Worm (Caenorhabditis elegans): Measurements from ENCODE around the gene ani-1.
A peak's percentile ranks its signal among the peaks of the same experiment; 100 is the strongest.

The ani-1 gene

ce11 chrIII:12499245-12499644 lies 46.1 kb upstream of the ani-1 start, which contains the start of gene sql-1 (continued):
- TF ChIP-seq bed-2 (GFP tag; IDR thresholded peaks at IDR 0.05) (no peak), ceh-58 (GFP tag; IDR thresholded peaks at IDR 0.05) (no peak), repo-1 (tag; optimal IDR thresholded peaks at IDR 0.05) (peak; percentile 30), dpl-1 (GFP tag; optimal IDR thresholded peaks at IDR 0.05) (no peak), ceh-40 (GFP tag; IDR thresholded peaks at IDR 0.05) (no peak), hmg-1.2 (GFP tag; IDR thresholded peaks at IDR 0.05) (peak; percentile 32; the same call in 1 of the 2 replicates), cebp-1 (GFP tag; IDR thresholded peaks at IDR 0.05) (no peak), cebp-1 (tag; optimal IDR thresholded peaks at IDR 0.05) (peak; percentile 66)

- no peak for TF ChIP-seq bed-2 (GFP tag; IDR thresholded peaks at IDR 0.05)
- peak; percentile 1 for TF ChIP-seq snpc-1.3 (tag; optimal IDR thresholded peaks at IDR 0.05; ENCODE audit: insufficient read depth)
- TF ChIP-seq egrh-3 (GFP tag; IDR thresholded peaks at IDR 0.05), result peak; percentile 30; the same call in 1 of the 2 replicates
- TF ChIP-seq K12H6.12 (tag; optimal IDR thresholded peaks at IDR 0.05), result no peak
- TF ChIP-seq egl-18 (GFP tag; IDR thresholded peaks at IDR 0.05), result no peak
- TF ChIP-seq ets-4 (GFP tag; optimal IDR thresholded peaks at IDR 0.05), result no peak
- no peak for TF ChIP-seq dpl-1 (GFP tag; optimal IDR thresholded peaks at IDR 0.05)
- TF ChIP-seq ekl-4 (GFP tag; IDR thresholded peaks at IDR 0.05), result peak; percentile 65; the same call in 1 of the 2 replicates
- peak; percentile 65 for TF ChIP-seq mxl-1 (tag; optimal IDR thresholded peaks at IDR 0.05)
- TF ChIP-seq egl-44 (GFP tag; IDR thresholded peaks at IDR 0.05), result 0 out of 2 replicates have a peak, but pooled peaks have one; percentile 48
- TF ChIP-seq tbp1 (GFP tag; optimal IDR thresholded peaks at IDR 0.05), result peak; percentile 34
- no peak for TF ChIP-seq madf-10 (tag; optimal IDR thresholded peaks at IDR 0.05)
- TF ChIP-seq bed-1 (GFP tag; IDR thresholded peaks at IDR 0.05), result no peak
- no peak for TF ChIP-seq K11D2.4 (GFP tag; IDR thresholded peaks at IDR 0.05)
- TF ChIP-seq mcd-1 (GFP tag; IDR thresholded peaks at IDR 0.05), result peak; percentile 42; the same call in 1 of the 2 replicates
- no peak for TF ChIP-seq zfh-2 (GFP tag; conservative IDR thresholded peaks at IDR 0.05)
- no peak for TF ChIP-seq ceh-79 (tag; optimal IDR thresholded peaks at IDR 0.05)
- no peak for TF ChIP-seq mes-4 (tag; optimal IDR thresholded peaks at IDR 0.05)
- no peak for TF ChIP-seq T07F8.4 (tag; optimal IDR thresholded peaks at IDR 0.05)
- TF ChIP-seq ceh-27 (GFP tag; optimal IDR thresholded peaks at IDR 0.05), result peak; percentile 7
- TF ChIP-seq cebp-1 (GFP tag; IDR thresholded peaks at IDR 0.05), result no peak
- TF ChIP-seq cebp-1 (tag; optimal IDR thresholded peaks at IDR 0.05), result peak; percentile 56
- TF ChIP-seq B0019.2 (GFP tag; conservative IDR thresholded peaks at IDR 0.05), result no peak
- TF ChIP-seq ztf-18 (tag; optimal IDR thresholded peaks at IDR 0.05), result peak; percentile 20
- TF ChIP-seq B0035.1 (tag; optimal IDR thresholded peaks at IDR 0.05), result no peak
- no peak for TF ChIP-seq nhr-80 (tag; optimal IDR thresholded peaks at IDR 0.05)
- TF ChIP-seq efl-1 (GFP tag; optimal IDR thresholded peaks at IDR 0.05), result no peak
- no peak for TF ChIP-seq sptf-2 (GFP tag; optimal IDR thresholded peaks at IDR 0.05)
- no peak for TF ChIP-seq sea-2 (GFP tag; IDR thresholded peaks at IDR 0.05)
- TF ChIP-seq him-1 (tag; optimal IDR thresholded peaks at IDR 0.05), result no peak
- peak in 1 of 2 experiments; percentile 8 for TF ChIP-seq rec-8 (tag; optimal IDR thresholded peaks at IDR 0.05)
- TF ChIP-seq Y95B8A.8 (GFP tag; IDR thresholded peaks at IDR 0.05), result peak; percentile 76; the same call in 1 of the 2 replicates
- no peak for TF ChIP-seq let-607 (tag; optimal IDR thresholded peaks at IDR 0.05)
- no peak for TF ChIP-seq pha-4 (tag; optimal IDR thresholded peaks at IDR 0.05)
- TF ChIP-seq lsy-27 (tag; optimal IDR thresholded peaks at IDR 0.05; ENCODE audit: borderline replicate concordance, insufficient read depth), result no peak
- peak; percentile 44 for TF ChIP-seq lsl-1 (GFP tag; optimal IDR thresholded peaks at IDR 0.05)
- TF ChIP-seq ama-1 (optimal IDR thresholded peaks at IDR 0.05), result no peak
- TF ChIP-seq ama-1 (GFP tag; optimal IDR thresholded peaks at IDR 0.05), result peak; percentile 28 to 45
- peak; percentile 49; the same call in 1 of the 2 replicates for TF ChIP-seq C17E4.6 (GFP tag; IDR thresholded peaks at IDR 0.05)
- TF ChIP-seq athp-1 (tag; optimal IDR thresholded peaks at IDR 0.05), result peak; percentile 73
- no peak for TF ChIP-seq T26A5.8 (tag; optimal IDR thresholded peaks at IDR 0.05)
- no peak for TF ChIP-seq Y67H2A.10 (GFP tag; conservative IDR thresholded peaks at IDR 0.05)
- TF ChIP-seq die-1 (tag; optimal IDR thresholded peaks at IDR 0.05), result peak; percentile 41
Measured at ce11 chrIII:12496449-12496848, 43.3 kb upstream of the ani-1 start, which contains the start of gene herd-1. Gene herd-1 (plus strand): TSS chrIII:12496538.

Measured in whole organism, young adult.